Worm (Caenorhabditis elegans): Measurements from ENCODE around the gene pgl-3.

Gene pgl-3

ce11 chrV:4790368-4790767, 34.6 kb downstream of the pgl-3 start, which contains the start of gene R02F11.12:
Gene R02F11.12, plus strand, starts transcription at chrV:4790668.
- TF ChIP-seq ztf-1 (GFP tag; conservative IDR thresholded peaks at IDR 0.05) (no peak), unc-55 (GFP tag; optimal IDR thresholded peaks at IDR 0.05) (no peak), nhr-129 (tag; optimal IDR thresholded peaks at IDR 0.05) (no peak), blmp-1 (tag; optimal IDR thresholded peaks at IDR 0.05; ENCODE audit: insufficient read depth) (no peak), sma-3 (GFP tag; optimal IDR thresholded peaks at IDR 0.05) (no peak), snpc-4 (tag; optimal IDR thresholded peaks at IDR 0.05) (no peak), unc-62 (GFP tag; optimal IDR thresholded peaks at IDR 0.05) (no peak), lsy-2 (tag; optimal IDR thresholded peaks at IDR 0.05) (no peak), sma-9 (GFP tag; optimal IDR thresholded peaks at IDR 0.05) (no peak), sma-9 (tag; optimal IDR thresholded peaks at IDR 0.05) (no peak), elt-3 (tag; optimal IDR thresholded peaks at IDR 0.05) (no peak), ceh-16 (tag; optimal IDR thresholded peaks at IDR 0.05) (no peak), ztf-4 (tag; optimal IDR thresholded peaks at IDR 0.05) (no peak), lin-39 (tag; optimal IDR thresholded peaks at IDR 0.05) (no peak), ZK546.5 (tag; optimal IDR thresholded peaks at IDR 0.05) (no peak)

- no peak for TF ChIP-seq nhr-77 (tag; optimal IDR thresholded peaks at IDR 0.05)
- TF ChIP-seq zag-1 (tag; optimal IDR thresholded peaks at IDR 0.05), result no peak
- no peak for TF ChIP-seq nhr-12 (tag; optimal IDR thresholded peaks at IDR 0.05)
- TF ChIP-seq ZK546.5 (tag; optimal IDR thresholded peaks at IDR 0.05), result no peak
- no peak for TF ChIP-seq ztf-1 (GFP tag; conservative IDR thresholded peaks at IDR 0.05)
- TF ChIP-seq ztf-11 (tag; optimal IDR thresholded peaks at IDR 0.05), result no peak
- TF ChIP-seq nhr-129 (tag; optimal IDR thresholded peaks at IDR 0.05), result no peak
- no peak for TF ChIP-seq nhr-21 (tag; optimal IDR thresholded peaks at IDR 0.05)
- no peak for TF ChIP-seq C34F6.9 (tag; optimal IDR thresholded peaks at IDR 0.05)
- TF ChIP-seq gmeb-1 (tag; optimal IDR thresholded peaks at IDR 0.05), result no peak
- TF ChIP-seq nhr-23 (tag; optimal IDR thresholded peaks at IDR 0.05), result no peak
- no peak for TF ChIP-seq egl-27 (tag; optimal IDR thresholded peaks at IDR 0.05)
- no peak for TF ChIP-seq mdl-1 (tag; optimal IDR thresholded peaks at IDR 0.05)
- no peak for TF ChIP-seq lin-39 (tag; optimal IDR thresholded peaks at IDR 0.05)
- no peak for TF ChIP-seq F13H6.1 (tag; optimal IDR thresholded peaks at IDR 0.05)
- TF ChIP-seq Y55F3AM.14 (GFP tag; optimal IDR thresholded peaks at IDR 0.05), result no peak
- TF ChIP-seq lin-13 (GFP tag; optimal IDR thresholded peaks at IDR 0.05), result no peak
- TF ChIP-seq sma-9 (GFP tag; optimal IDR thresholded peaks at IDR 0.05), result no peak
- no peak for TF ChIP-seq sma-9 (tag; optimal IDR thresholded peaks at IDR 0.05)
Observed at ce11 chrV:4791569-4791968, 35.8 kb downstream of the pgl-3 start, which contains the start of gene R02F11.11. Gene R02F11.11, plus strand, starts transcription at chrV:4791869.

- peak; percentile 14 for TF ChIP-seq C34F6.9 (tag; optimal IDR thresholded peaks at IDR 0.05)
- peak; percentile 43 for TF ChIP-seq ztf-4 (tag; optimal IDR thresholded peaks at IDR 0.05)
- peak; percentile 36 for TF ChIP-seq nhr-21 (tag; optimal IDR thresholded peaks at IDR 0.05)
- TF ChIP-seq lin-11 (tag; optimal IDR thresholded peaks at IDR 0.05), result no peak
- no peak for TF ChIP-seq elt-3 (tag; optimal IDR thresholded peaks at IDR 0.05)
- TF ChIP-seq lin-13 (GFP tag; optimal IDR thresholded peaks at IDR 0.05), result no peak
Observed at ce11 chrV:4794308-4794707, 38.5 kb downstream of the pgl-3 start, which contains the start of gene R02F11.2. Gene R02F11.2, plus strand, starts transcription at chrV:4794599.

ce11 chrV:4800794-4801193, 45.0 kb downstream of the pgl-3 start, which contains the start of gene R02F11.1:
Gene R02F11.1, plus strand, starts transcription at chrV:4801094.
- no peak for TF ChIP-seq skn-1 (tag; optimal IDR thresholded peaks at IDR 0.05)
- TF ChIP-seq unc-39 (tag; optimal IDR thresholded peaks at IDR 0.05), result no peak
- TF ChIP-seq lin-13 (GFP tag; optimal IDR thresholded peaks at IDR 0.05), result no peak
- TF ChIP-seq egl-27 (tag; optimal IDR thresholded peaks at IDR 0.05), result no peak
- TF ChIP-seq ceh-16 (tag; optimal IDR thresholded peaks at IDR 0.05), result no peak
- no peak for TF ChIP-seq zag-1 (tag; optimal IDR thresholded peaks at IDR 0.05)
- TF ChIP-seq R02D3.7 (tag; optimal IDR thresholded peaks at IDR 0.05), result no peak
- TF ChIP-seq elt-3 (tag; optimal IDR thresholded peaks at IDR 0.05), result no peak
- no peak for TF ChIP-seq crh-2 (tag; optimal IDR thresholded peaks at IDR 0.05)
- no peak for TF ChIP-seq nhr-25 (tag; optimal IDR thresholded peaks at IDR 0.05)
- TF ChIP-seq nhr-12 (tag; optimal IDR thresholded peaks at IDR 0.05), result no peak
- no peak for TF ChIP-seq lin-39 (tag; optimal IDR thresholded peaks at IDR 0.05)
- no peak for TF ChIP-seq nhr-6 (tag; optimal IDR thresholded peaks at IDR 0.05)
- no peak for TF ChIP-seq nhr-10 (tag; optimal IDR thresholded peaks at IDR 0.05)
- TF ChIP-seq sma-3 (GFP tag; optimal IDR thresholded peaks at IDR 0.05), result no peak
- no peak for TF ChIP-seq ama-1 (optimal IDR thresholded peaks at IDR 0.05)
- no peak for TF ChIP-seq C34F6.9 (tag; optimal IDR thresholded peaks at IDR 0.05)
- no peak for TF ChIP-seq aly-2 (tag; optimal IDR thresholded peaks at IDR 0.05)
